Fruit fly (Drosophila melanogaster) S2 (cell line): ENCODE measurements around the gene CG10252.

Experiments
- CG8478 ChIP-seq: fragments of >200 bp; optimal IDR thresholded peaks from 2 replicates; lab custom pipeline; 2018
- CTCF ChIP-seq, 2 experiments: fragments of >200 bp; optimal IDR thresholded peaks; 2 replicates each; lab custom pipeline; 2018

dm6 chr3R:23727657-23728056 is 31.6 kb upstream of the CG10252 start:
- no peak for TF ChIP-seq CG8478 (lab: Kevin White, UChicago)
- TF ChIP-seq CTCF (optimal IDR thresholded peaks at IDR 0.05; lab: Kevin White, UChicago): no peak
